Fruit fly (Drosophila melanogaster) whole organism, embryonic: ENCODE data around the gene Charon.
A peak's percentile ranks its signal among the peaks of the same experiment; 100 is the strongest.

Experiments used
- Awh ChIP-seq: fragments of 200-800 bp; sonication (Bioruptor generic); IDR thresholded peaks from 2 replicates; pipeline ENCODE4, ENCODE4 v1.3.6; 2022; ENCODE audit warnings: missing biosample characterization, missing genetic modification characterization
- B-H1 ChIP-seq: fragments of 200-800 bp; sonication (Bioruptor generic); IDR thresholded peaks from 3 replicates; pipeline ENCODE4 v1.3.6; 2022; ENCODE audit warnings: missing biosample characterization, missing genetic modification characterization
- CG1024 ChIP-seq: fragments of 200-800 bp; sonication (Bioruptor generic); IDR thresholded peaks from 2 replicates; pipeline ENCODE4 v1.3.6; 2022; ENCODE audit warnings: missing biosample characterization, missing genetic modification characterization
- CG10959 ChIP-seq: fragments of 200-800 bp; sonication (Bioruptor generic); IDR thresholded peaks from 2 replicates; pipeline ENCODE4 v1.3.6; 2022; ENCODE audit warnings: missing biosample characterization, missing genetic modification characterization
- CG11696 ChIP-seq: fragments of 200-800 bp; sonication (Bioruptor generic); IDR thresholded peaks from 2 replicates; pipeline ENCODE4 v1.3.6; 2022; ENCODE audit warnings: missing biosample characterization, missing genetic modification characterization
- CG14014 ChIP-seq: fragments of 200-800 bp; sonication (Bioruptor generic); IDR thresholded peaks from 2 replicates; pipeline ENCODE4 v1.3.6; 2022; ENCODE audit warnings: missing biosample characterization, missing genetic modification characterization
- CG15514 ChIP-seq: fragments of 200-800 bp; sonication (Bioruptor generic); optimal IDR thresholded peaks from 3 replicates; lab custom pipeline; 2017; ENCODE audit warnings: missing biosample characterization, missing genetic modification characterization, mild to moderate bottlenecking, moderate library complexity, missing genetic modification reagents
- CG16863 ChIP-seq: fragments of 200-800 bp; sonication (Bioruptor generic); optimal IDR thresholded peaks from 3 replicates; lab custom pipeline; 2016; ENCODE audit warnings: missing biosample characterization, missing genetic modification characterization
- CG17361 ChIP-seq: fragments of 200-800 bp; sonication (Bioruptor generic); IDR thresholded peaks from 3 replicates; pipeline ENCODE4 v1.3.6; 2022; ENCODE audit warnings: missing biosample characterization, missing genetic modification characterization
- CG17829 ChIP-seq: fragments of 200-800 bp; optimal IDR thresholded peaks from 2 replicates; lab custom pipeline; 2019; ENCODE audit warnings: missing biosample characterization, mild to moderate bottlenecking, missing genetic modification characterization, moderate library complexity
- CG2678 ChIP-seq: fragments of 200-800 bp; sonication (Bioruptor generic); optimal IDR thresholded peaks from 3 replicates; lab custom pipeline; 2019; ENCODE audit warnings: missing biosample characterization, mild to moderate bottlenecking, missing genetic modification characterization, moderate library complexity
- CG3163 ChIP-seq: fragments of 200-800 bp; sonication (Bioruptor generic); optimal IDR thresholded peaks from 3 replicates; lab custom pipeline; 2016; ENCODE audit warnings: missing biosample characterization, missing genetic modification characterization
- CG3838 ChIP-seq: fragments of 200-800 bp; sonication (Bioruptor generic); optimal IDR thresholded peaks from 3 replicates; lab custom pipeline; 2016; ENCODE audit warnings: missing biosample characterization, missing genetic modification characterization
- CG4617 ChIP-seq: fragments of 200-800 bp; sonication (Bioruptor generic); optimal IDR thresholded peaks from 3 replicates; lab custom pipeline; 2016; ENCODE audit warnings: missing biosample characterization, missing genetic modification characterization, borderline replicate concordance
- CG6254 ChIP-seq: fragments of 200-800 bp; sonication (Bioruptor generic); optimal IDR thresholded peaks from 3 replicates; lab custom pipeline; 2017; ENCODE audit warnings: mild to moderate bottlenecking, missing biosample characterization, missing genetic modification reagents, missing genetic modification characterization
- CG6683 ChIP-seq: fragments of 200-800 bp; sonication (Bioruptor generic); optimal IDR thresholded peaks from 2 replicates; lab custom pipeline; 2017; ENCODE audit warnings: missing biosample characterization, mild to moderate bottlenecking, missing genetic modification characterization, missing genetic modification reagents
- CG9609 ChIP-seq: fragments of 200-800 bp; sonication (Bioruptor generic); optimal IDR thresholded peaks from 3 replicates; lab custom pipeline; 2016; ENCODE audit warnings: missing biosample characterization, missing genetic modification characterization
- CG9932 ChIP-seq: fragments of 200-800 bp; sonication (Bioruptor generic); IDR thresholded peaks from 2 replicates; pipeline ENCODE4 v1.3.6; 2022; ENCODE audit warnings: missing biosample characterization, missing genetic modification characterization
- CHES-1-like ChIP-seq: fragments of 200-800 bp; sonication (Bioruptor generic); optimal IDR thresholded peaks from 2 replicates; lab custom pipeline; 2016; ENCODE audit warnings: missing biosample characterization, missing genetic modification characterization
- D19A ChIP-seq: fragments of 200-800 bp; optimal IDR thresholded peaks from 3 replicates; lab custom pipeline; 2019; ENCODE audit warnings: missing biosample characterization, mild to moderate bottlenecking, missing genetic modification characterization, moderate library complexity
- Dad ChIP-seq: fragments of 200-800 bp; sonication (Bioruptor generic); optimal IDR thresholded peaks from 3 replicates; lab custom pipeline; 2016; ENCODE audit warnings: missing biosample characterization, missing genetic modification characterization
- Ets65A ChIP-seq: fragments of 200-800 bp; sonication (Bioruptor generic); peaks from one replicate; lab custom pipeline; 2016; ENCODE audit warnings: missing biosample characterization, missing genetic modification characterization
- Med ChIP-seq: fragments of 200-800 bp; sonication (Bioruptor generic); peaks from one replicate; lab custom pipeline; 2016; ENCODE audit warnings: missing biosample characterization, missing genetic modification characterization, mild to moderate bottlenecking, inconsistent platforms, moderate library complexity
- Meics ChIP-seq: fragments of 200-800 bp; sonication (Bioruptor generic); optimal IDR thresholded peaks from 2 replicates; lab custom pipeline; 2017; ENCODE audit warnings: missing biosample characterization, mild to moderate bottlenecking, missing genetic modification characterization
- Mrtf ChIP-seq: fragments of 200-800 bp; sonication (Bioruptor generic); IDR thresholded peaks from 3 replicates; pipeline ENCODE4 v1.3.6; 2022; ENCODE audit warnings: missing biosample characterization, missing genetic modification characterization
- Neu2 ChIP-seq: fragments of 200-800 bp; sonication (Bioruptor generic); optimal IDR thresholded peaks from 3 replicates; lab custom pipeline; 2016; ENCODE audit warnings: missing biosample characterization, missing genetic modification characterization, borderline replicate concordance
- Optix ChIP-seq: fragments of 200-800 bp; sonication (Bioruptor generic); IDR thresholded peaks from 3 replicates; pipeline ENCODE4 v1.3.6; 2022; ENCODE audit warnings: missing biosample characterization, missing genetic modification characterization
- Poxn ChIP-seq: fragments of 200-800 bp; sonication (Bioruptor generic); IDR thresholded peaks from 2 replicates; pipeline ENCODE4 v1.3.6; 2022; ENCODE audit warnings: missing biosample characterization, missing genetic modification characterization
- cad ChIP-seq: fragments of >200 bp; optimal IDR thresholded peaks from 2 replicates; lab custom pipeline; 2017; ENCODE audit warnings: missing biosample characterization, missing genetic modification characterization
- chif ChIP-seq, 2 experiments: fragments of 200-800 bp; sonication (Bioruptor generic); optimal IDR thresholded peaks; 3 replicates each; lab custom pipeline; 2016; ENCODE audit warnings: missing biosample characterization in 2 of 2, missing genetic modification characterization in 2 of 2
- cwo ChIP-seq: fragments of 200-800 bp; sonication (Bioruptor generic); optimal IDR thresholded peaks from 3 replicates; lab custom pipeline; 2017; ENCODE audit warnings: missing biosample characterization, missing genetic modification characterization, mild to moderate bottlenecking, moderate library complexity, missing genetic modification reagents
- dimm ChIP-seq: fragments of 200-800 bp; sonication (Bioruptor generic); IDR thresholded peaks from 2 replicates; pipeline ENCODE4 v1.3.6; 2022; ENCODE audit warnings: missing biosample characterization, missing genetic modification characterization
- eve ChIP-seq, 2 experiments: fragments of >200 bp; optimal IDR thresholded peaks; 2 replicates each; lab custom pipeline; 2017; ENCODE audit warnings: missing biosample characterization in 2 of 2, missing genetic modification characterization in 2 of 2
- ewg ChIP-seq: fragments of 200-800 bp; sonication (Bioruptor generic); optimal IDR thresholded peaks from 3 replicates; lab custom pipeline; 2017; ENCODE audit warnings: mild to moderate bottlenecking, missing biosample characterization, missing genetic modification reagents, missing genetic modification characterization
- exex ChIP-seq: fragments of 200-800 bp; sonication (Bioruptor generic); optimal IDR thresholded peaks from 4 replicates; lab custom pipeline; 2018; ENCODE audit warnings: missing biosample characterization, mild to moderate bottlenecking, missing genetic modification characterization, moderate library complexity
- eyg ChIP-seq: fragments of 200-800 bp; sonication (Bioruptor generic); optimal IDR thresholded peaks from 3 replicates; lab custom pipeline; 2016; ENCODE audit warnings: missing biosample characterization, missing genetic modification characterization
- fu2 ChIP-seq: fragments of 200-800 bp; sonication (Bioruptor generic); optimal IDR thresholded peaks from 2 replicates; lab custom pipeline; 2016; ENCODE audit warnings: missing biosample characterization, missing genetic modification characterization
- gce ChIP-seq: fragments of 200-800 bp; sonication (Bioruptor generic); IDR thresholded peaks from 3 replicates; pipeline ENCODE4 v1.3.6; 2022; ENCODE audit warnings: missing biosample characterization, missing genetic modification characterization
- hkb ChIP-seq, 2 experiments: fragments of 200-800 bp in 1 of 2; fragments of >200 bp in 1 of 2; sonication (Bioruptor generic) in 1 of 2; IDR thresholded peaks in 1 of 2; optimal IDR thresholded peaks in 1 of 2; 2 replicates each; pipeline versions ENCODE4 v1.3.6 to Lab custom; 2017 to 2022; ENCODE audit warnings: missing biosample characterization in 1 of 2, missing genetic modification characterization in 1 of 2
- inv ChIP-seq: fragments of 200-800 bp; sonication (Bioruptor generic); IDR thresholded peaks from 2 replicates; pipeline ENCODE4 v1.3.6; 2022; ENCODE audit warnings: missing biosample characterization, missing genetic modification characterization; ENCODE audit not compliant: partially characterized antibody
- pfk ChIP-seq: fragments of 200-800 bp; sonication (Bioruptor generic); optimal IDR thresholded peaks from 2 replicates; lab custom pipeline; 2018; ENCODE audit warnings: missing biosample characterization, mild to moderate bottlenecking, missing genetic modification characterization, moderate library complexity
- rib ChIP-seq: fragments of 200-800 bp; sonication (Bioruptor generic); IDR thresholded peaks from 2 replicates; pipeline ENCODE4 v1.3.6; 2022; ENCODE audit warnings: missing biosample characterization, missing genetic modification characterization
- row ChIP-seq: fragments of 200-800 bp; sonication (Bioruptor generic); IDR thresholded peaks from 3 replicates; pipeline ENCODE4 v1.3.6; 2022; ENCODE audit warnings: missing biosample characterization, missing genetic modification characterization
- seq ChIP-seq: fragments of 200-800 bp; sonication (Bioruptor generic); IDR thresholded peaks from 2 replicates; pipeline ENCODE4 v1.3.6; 2022; ENCODE audit warnings: missing biosample characterization, missing genetic modification characterization
- ssp ChIP-seq: fragments of 200-800 bp; sonication (Bioruptor generic); IDR thresholded peaks from 2 replicates; pipeline ENCODE4 v1.3.6; 2022; ENCODE audit warnings: missing biosample characterization, missing genetic modification characterization
- tap ChIP-seq: fragments of 200-800 bp; optimal IDR thresholded peaks from 3 replicates; lab custom pipeline; 2019; ENCODE audit warnings: missing biosample characterization, mild to moderate bottlenecking, missing genetic modification characterization, moderate library complexity
- ttk ChIP-seq: fragments of 200-800 bp; sonication (Bioruptor generic); IDR thresholded peaks from 2 replicates; pipeline ENCODE4 v2.1.2; 2022; ENCODE audit warnings: missing biosample characterization, missing genetic modification characterization

Gene Charon

DNA sequence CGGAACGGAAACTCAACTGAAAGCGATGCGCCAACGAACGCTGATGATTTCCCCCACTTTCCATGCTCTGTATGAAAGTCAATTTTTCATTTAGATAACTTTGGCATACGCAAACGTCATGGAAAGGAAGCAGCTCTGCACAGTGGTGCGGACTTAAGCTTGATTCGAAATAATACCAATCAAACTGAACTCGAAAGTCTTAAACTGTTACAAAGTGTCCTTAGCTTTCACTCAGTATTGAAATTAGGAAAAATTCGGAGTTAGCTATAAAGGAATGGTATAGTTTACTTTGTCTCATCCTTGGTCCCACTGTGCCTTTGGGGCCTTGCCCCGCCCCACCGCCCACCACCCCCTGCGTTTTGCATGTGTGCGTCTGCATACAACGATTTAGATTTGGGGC, 34.8 kb upstream of the Charon start (continued):
- TF ChIP-seq tap (tag; lab: Kevin White, UChicago): peak; percentile 28
- TF ChIP-seq CG14014 (GFP tag; lab: Robert Waterston, UW): peak; percentile 78
- TF ChIP-seq seq (GFP tag; lab: Robert Waterston, UW): peak; percentile 64
- TF ChIP-seq exex (tag; lab: Kevin White, UChicago): no peak
- no peak for TF ChIP-seq pfk (GFP tag; lab: Kevin White, UChicago)
- TF ChIP-seq cad (GFP tag; lab: Kevin White, UChicago): no peak
- TF ChIP-seq cwo (GFP tag; lab: Kevin White, UChicago): peak; percentile 29
- peak; percentile 7 for TF ChIP-seq CG16863
- peak; percentile 31 for TF ChIP-seq ewg
- 0 out of 3 replicates have a peak, but pooled peaks have one; percentile 36 for TF ChIP-seq gce
- no peak for TF ChIP-seq hkb (optimal IDR thresholded peaks at IDR 0.05; lab: Kevin White, UChicago)
- peak; percentile 75 for TF ChIP-seq hkb (GFP tag; IDR thresholded peaks at IDR 0.05; lab: Robert Waterston, UW)
- peak; percentile 42 for TF ChIP-seq B-H1 (GFP tag; lab: Robert Waterston, UW)
- peak; percentile 7 for TF ChIP-seq CHES-1-like (GFP tag; lab: Kevin White, UChicago)
- TF ChIP-seq Neu2 (GFP tag; lab: Kevin White, UChicago): no peak
- TF ChIP-seq Optix: peak; percentile 54; the same call in 1 of the 3 replicates
- TF ChIP-seq D19A: peak; percentile 21
- no peak for TF ChIP-seq CG17829
- 0 out of 2 replicates have a peak, but pooled peaks have one; percentile 28 for TF ChIP-seq dimm (GFP tag; lab: Robert Waterston, UW)
- TF ChIP-seq ttk: 0 out of 2 replicates have a peak, but pooled peaks have one; percentile 19
- peak; percentile 42; the same call in 1 of the 3 replicates for TF ChIP-seq Mrtf (GFP tag; lab: Robert Waterston, UW)
- peak in 1 of 2 experiments; percentile 67 for TF ChIP-seq eve (GFP tag; optimal IDR thresholded peaks at IDR 0.05; lab: Kevin White, UChicago)
- 0 out of 3 replicates have a peak, but pooled peaks have one; percentile 19 for TF ChIP-seq CG17361 (GFP tag; lab: Robert Waterston, UW)
- peak; percentile 60 for TF ChIP-seq CG2678 (tag; lab: Kevin White, UChicago)
- TF ChIP-seq CG4617 (GFP tag; lab: Kevin White, UChicago): no peak
- peak; percentile 55 for TF ChIP-seq Meics
- no peak for TF ChIP-seq eyg
- 0 out of 2 replicates have a peak, but pooled peaks have one; percentile 36 for TF ChIP-seq CG10959 (GFP tag; lab: Robert Waterston, UW)
- TF ChIP-seq CG9609 (GFP tag; lab: Kevin White, UChicago): peak; percentile 2
- TF ChIP-seq CG15514 (GFP tag; lab: Kevin White, UChicago): peak; percentile 50
- peak in 1 of 2 experiments; percentile 26 for TF ChIP-seq chif (GFP tag; optimal IDR thresholded peaks at IDR 0.05; lab: Kevin White, UChicago)
- 0 out of 2 replicates have a peak, but pooled peaks have one; percentile 56 for TF ChIP-seq Awh (GFP tag; lab: Robert Waterston, UW)
- TF ChIP-seq CG3163 (GFP tag; lab: Kevin White, UChicago): no peak
- TF ChIP-seq CG6683 (GFP tag; lab: Kevin White, UChicago): no peak

DNA sequence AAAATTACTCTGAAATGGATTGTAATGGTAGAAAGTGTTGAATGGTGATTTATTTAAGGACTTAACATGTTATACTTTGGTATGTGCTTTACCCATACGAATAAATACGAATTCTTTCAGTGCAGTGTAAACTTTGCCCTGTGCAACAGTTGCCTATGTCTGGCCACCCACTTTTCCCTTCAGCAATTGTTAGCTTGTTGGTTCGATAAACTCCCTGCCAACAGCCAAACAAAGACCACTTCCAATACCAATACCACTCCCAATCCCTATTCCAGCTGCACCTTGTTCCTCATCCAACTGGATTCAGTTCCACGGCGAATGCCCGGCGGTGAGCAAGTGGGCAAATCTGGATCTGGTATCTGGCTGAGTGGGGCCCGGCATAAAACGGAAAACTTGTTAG, 31.3 kb upstream of the Charon start, which contains the start of gene CG14342:
Gene CG14342, plus strand, starts transcription at position 301 of the 400 bp plus-strand sequence.
- TF ChIP-seq CG1024 (GFP tag; lab: Robert Waterston, UW) (no peak), row (GFP tag; lab: Robert Waterston, UW) (0 out of 3 replicates have a peak, but pooled peaks have one; percentile 8), Dad (no peak)

DNA sequence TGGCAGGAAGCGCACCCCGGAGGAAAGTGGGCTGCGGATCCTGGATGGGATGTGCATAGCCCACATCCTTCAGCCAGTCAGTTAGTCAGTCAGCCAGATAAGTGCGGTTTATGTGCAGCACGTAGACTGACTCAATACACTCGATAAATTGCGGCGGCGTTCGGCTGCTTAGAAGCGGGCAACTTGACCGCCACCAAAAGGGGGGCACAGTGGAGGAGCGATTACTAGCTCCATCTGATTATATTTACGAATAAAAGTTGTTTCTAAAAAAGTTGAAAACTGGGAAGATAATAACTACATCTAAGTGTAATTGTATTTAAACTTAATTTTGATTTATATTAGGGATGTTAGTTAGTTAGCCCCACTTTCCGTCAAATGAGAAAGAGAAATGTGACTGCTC, 29.8 kb upstream of the Charon start:
- peak; percentile 15 for TF ChIP-seq Med (GFP tag; lab: Kevin White, UChicago)
- no peak for TF ChIP-seq inv (GFP tag; lab: Robert Waterston, UW)
- peak; percentile 52 for TF ChIP-seq CG11696 (GFP tag; lab: Robert Waterston, UW)
- TF ChIP-seq ssp (GFP tag; lab: Robert Waterston, UW): no peak
- TF ChIP-seq fu2 (GFP tag; lab: Kevin White, UChicago): no peak
- no peak for TF ChIP-seq rib
- 0 out of 3 replicates have a peak, but pooled peaks have one; percentile 11 for TF ChIP-seq row (GFP tag; lab: Robert Waterston, UW)
- TF ChIP-seq CG3838: no peak
- TF ChIP-seq Ets65A (GFP tag; lab: Kevin White, UChicago): peak; percentile 51
- TF ChIP-seq CG6254: no peak
- peak; percentile 8; the same call in 1 of the 2 replicates for TF ChIP-seq CG9932
- TF ChIP-seq Poxn (GFP tag; lab: Robert Waterston, UW): 0 out of 2 replicates have a peak, but pooled peaks have one; percentile 14
